Fruit fly (Drosophila melanogaster) whole organism, embryonic: ENCODE measurements around the gene dbe.

ENCODE experiments used
- Adf1 ChIP-seq: fragments of 200-800 bp; sonication (Bioruptor generic); IDR thresholded peaks from 2 replicates; pipeline ENCODE4 v1.3.6; 2022; ENCODE audit warnings: missing biosample characterization, missing genetic modification characterization
- CG10543 ChIP-seq: fragments of 200-800 bp; sonication (Bioruptor generic); optimal IDR thresholded peaks from 3 replicates; lab custom pipeline; 2017; ENCODE audit warnings: missing biosample characterization, mild to moderate bottlenecking, missing genetic modification characterization, moderate library complexity
- CG10959 ChIP-seq: fragments of 200-800 bp; sonication (Bioruptor generic); IDR thresholded peaks from 2 replicates; pipeline ENCODE4 v1.3.6; 2022; ENCODE audit warnings: missing biosample characterization, missing genetic modification characterization
- CG11093 ChIP-seq: fragments of 200-800 bp; sonication (Bioruptor generic); IDR thresholded peaks from 3 replicates; pipeline ENCODE4 v1.3.6; 2022; ENCODE audit warnings: missing biosample characterization, missing genetic modification characterization
- CG11723 ChIP-seq: fragments of 200-800 bp; sonication (Bioruptor generic); optimal IDR thresholded peaks from 2 replicates; lab custom pipeline; 2017; ENCODE audit warnings: missing biosample characterization, mild to moderate bottlenecking, missing genetic modification characterization
- CG12104 ChIP-seq: fragments of 200-800 bp; sonication (Bioruptor generic); optimal IDR thresholded peaks from 3 replicates; lab custom pipeline; 2016; ENCODE audit warnings: missing biosample characterization, missing genetic modification characterization
- CG12659 ChIP-seq: fragments of 200-800 bp; sonication (Bioruptor generic); optimal IDR thresholded peaks from 3 replicates; lab custom pipeline; 2017; ENCODE audit warnings: mild to moderate bottlenecking, missing biosample characterization, missing genetic modification reagents, missing genetic modification characterization
- CG13287 ChIP-seq: fragments of 200-800 bp; sonication (Bioruptor generic); IDR thresholded peaks from 2 replicates; pipeline ENCODE4 v1.3.6; 2022; ENCODE audit warnings: missing biosample characterization, missing genetic modification characterization; ENCODE audit not compliant: partially characterized antibody
- CG1603 ChIP-seq: fragments of 200-800 bp; sonication (Bioruptor generic); optimal IDR thresholded peaks from 2 replicates; lab custom pipeline; 2019; ENCODE audit warnings: missing biosample characterization, mild to moderate bottlenecking, missing genetic modification characterization, moderate library complexity
- CG2712 ChIP-seq: fragments of 200-800 bp; optimal IDR thresholded peaks from 3 replicates; lab custom pipeline; 2019; ENCODE audit warnings: missing biosample characterization, mild to moderate bottlenecking, missing genetic modification characterization, moderate library complexity
- CG32767 ChIP-seq: fragments of 200-800 bp; sonication (Bioruptor generic); IDR thresholded peaks from 2 replicates; pipeline ENCODE4 v1.3.6; 2022; ENCODE audit warnings: missing biosample characterization, missing genetic modification characterization
- CG3995 ChIP-seq: fragments of 200-800 bp; sonication (Bioruptor generic); optimal IDR thresholded peaks from 3 replicates; lab custom pipeline; 2016; ENCODE audit warnings: missing biosample characterization, missing genetic modification characterization
- CG42726 ChIP-seq: fragments of 200-800 bp; sonication (Bioruptor generic); IDR thresholded peaks from 2 replicates; pipeline ENCODE4 v1.3.6; 2022; ENCODE audit warnings: missing biosample characterization, missing genetic modification characterization; ENCODE audit not compliant: partially characterized antibody
- CG4360 ChIP-seq: fragments of 200-800 bp; sonication (Bioruptor generic); IDR thresholded peaks from 2 replicates; pipeline ENCODE4 v1.3.6; 2022; ENCODE audit warnings: missing biosample characterization, missing genetic modification characterization
- CG6272 ChIP-seq: fragments of 200-800 bp; sonication (Bioruptor generic); IDR thresholded peaks from 2 replicates; pipeline ENCODE4 v1.3.6; 2022; ENCODE audit warnings: missing biosample characterization, missing genetic modification characterization
- CG8388 ChIP-seq: fragments of 200-800 bp; sonication (Bioruptor generic); optimal IDR thresholded peaks from 2 replicates; lab custom pipeline; 2019; ENCODE audit warnings: missing biosample characterization, mild to moderate bottlenecking, missing genetic modification characterization, moderate library complexity
- Dref ChIP-seq: fragments of 200-800 bp; sonication (Bioruptor generic); IDR thresholded peaks from 2 replicates; pipeline ENCODE4 v1.3.6; 2022; ENCODE audit warnings: missing biosample characterization, missing genetic modification characterization
- ERR ChIP-seq: fragments of 200-800 bp; sonication (Bioruptor generic); optimal IDR thresholded peaks from 2 replicates; lab custom pipeline; 2016; ENCODE audit warnings: missing biosample characterization, missing genetic modification characterization
- Ets65A ChIP-seq: fragments of 200-800 bp; sonication (Bioruptor generic); peaks from one replicate; lab custom pipeline; 2016; ENCODE audit warnings: missing biosample characterization, missing genetic modification characterization
- Hr51 ChIP-seq, 2 experiments: fragments of 200-800 bp; sonication (Bioruptor generic); optimal IDR thresholded peaks; 2 replicates in 1 of 2; 3 replicates in 1 of 2; lab custom pipeline; 2016 to 2018; ENCODE audit warnings: missing biosample characterization in 2 of 2, missing genetic modification characterization in 2 of 2, mild to moderate bottlenecking in 1 of 2, moderate library complexity in 1 of 2
- Hsf ChIP-seq: fragments of 200-800 bp; sonication (Bioruptor generic); optimal IDR thresholded peaks from 3 replicates; lab custom pipeline; 2016; ENCODE audit warnings: missing biosample characterization, missing genetic modification characterization
- Mrtf ChIP-seq: fragments of 200-800 bp; sonication (Bioruptor generic); IDR thresholded peaks from 3 replicates; pipeline ENCODE4 v1.3.6; 2022; ENCODE audit warnings: missing biosample characterization, missing genetic modification characterization
- Opbp ChIP-seq: fragments of 200-800 bp; sonication (Bioruptor generic); IDR thresholded peaks from 3 replicates; pipeline ENCODE4 v1.3.6; 2022; ENCODE audit warnings: missing biosample characterization, missing genetic modification characterization; ENCODE audit not compliant: partially characterized antibody
- Rx ChIP-seq: fragments of 200-800 bp; sonication (Bioruptor generic); IDR thresholded peaks from 2 replicates; pipeline ENCODE4 v1.3.6; 2022; ENCODE audit warnings: missing biosample characterization, missing genetic modification characterization
- Sin3A ChIP-seq: fragments of >200 bp; optimal IDR thresholded peaks from 2 replicates; lab custom pipeline; 2018
- Stat92E ChIP-seq, 3 experiments: fragments of >200 bp in 2 of 3; fragments of 200-800 bp in 1 of 3; sonication (Bioruptor generic) in 1 of 3; optimal IDR thresholded peaks; 2 replicates each; lab custom pipeline; 2017 to 2019; ENCODE audit warnings: missing biosample characterization in 3 of 3, missing genetic modification characterization in 3 of 3, mild to moderate bottlenecking in 1 of 3, moderate library complexity in 1 of 3
- Usf ChIP-seq: fragments of 200-800 bp; sonication (Bioruptor generic); optimal IDR thresholded peaks from 2 replicates; lab custom pipeline; 2017; ENCODE audit warnings: missing genotype, missing biosample characterization, missing genetic modification characterization
- Xbp1 ChIP-seq: fragments of 200-800 bp; sonication (Bioruptor generic); optimal IDR thresholded peaks from 3 replicates; lab custom pipeline; 2016; ENCODE audit warnings: missing biosample characterization, mild to moderate bottlenecking, missing genetic modification characterization
- caup ChIP-seq: fragments of 200-800 bp; sonication (Bioruptor generic); optimal IDR thresholded peaks from 3 replicates; lab custom pipeline; 2017; ENCODE audit warnings: missing biosample characterization, mild to moderate bottlenecking, missing genetic modification characterization, moderate library complexity; ENCODE audit not compliant: severe bottlenecking
- disco-r ChIP-seq: fragments of 200-800 bp; sonication (Bioruptor generic); optimal IDR thresholded peaks from 2 replicates; lab custom pipeline; 2016; ENCODE audit warnings: missing biosample characterization, missing genetic modification characterization
- dmrt11E ChIP-seq: fragments of 200-800 bp; sonication (Bioruptor generic); optimal IDR thresholded peaks from 3 replicates; lab custom pipeline; 2018; ENCODE audit warnings: missing biosample characterization, mild to moderate bottlenecking, missing genetic modification characterization, moderate library complexity
- esg ChIP-seq: fragments of 200-800 bp; sonication (Bioruptor generic); conservative IDR thresholded peaks from 2 replicates; pipeline ENCODE4 v1.3.6; 2022; ENCODE audit warnings: missing biosample characterization, missing genetic modification characterization
- gem ChIP-seq: fragments of 200-800 bp; sonication (Bioruptor generic); optimal IDR thresholded peaks from 2 replicates; lab custom pipeline; 2019; ENCODE audit warnings: missing biosample characterization, mild to moderate bottlenecking, missing genetic modification characterization, moderate library complexity
- ham ChIP-seq: fragments of 200-800 bp; sonication (Bioruptor generic); IDR thresholded peaks from 2 replicates; pipeline ENCODE4 v1.3.6; 2022; ENCODE audit warnings: missing biosample characterization, missing genetic modification characterization
- her ChIP-seq: fragments of 200-800 bp; sonication (Bioruptor generic); optimal IDR thresholded peaks from 2 replicates; lab custom pipeline; 2016; ENCODE audit warnings: missing biosample characterization, missing genetic modification characterization
- insv ChIP-seq, 2 experiments: fragments of 200-800 bp; sonication (Bioruptor generic); optimal IDR thresholded peaks; 3 replicates each; lab custom pipeline; 2016 to 2018; ENCODE audit warnings: missing biosample characterization in 2 of 2, missing genetic modification characterization in 2 of 2
- klu ChIP-seq: fragments of 200-800 bp; sonication (Bioruptor generic); IDR thresholded peaks from 2 replicates; pipeline ENCODE4 v1.3.6; 2022; ENCODE audit warnings: missing biosample characterization, missing genetic modification characterization
- kni ChIP-seq: fragments of 200-800 bp; sonication (Bioruptor generic); optimal IDR thresholded peaks from 3 replicates; lab custom pipeline; 2017; ENCODE audit warnings: mild to moderate bottlenecking, missing biosample characterization, missing genetic modification reagents, missing genetic modification characterization
- lmd ChIP-seq: fragments of 200-800 bp; sonication (Bioruptor generic); IDR thresholded peaks from 2 replicates; pipeline ENCODE4 v1.3.6; 2022; ENCODE audit warnings: missing biosample characterization, missing genetic modification characterization
- nau ChIP-seq: fragments of 200-800 bp; sonication (Bioruptor generic); optimal IDR thresholded peaks from 3 replicates; lab custom pipeline; 2017; ENCODE audit warnings: missing biosample characterization, mild to moderate bottlenecking, missing genetic modification characterization, missing genetic modification reagents
- otp ChIP-seq: fragments of 200-800 bp; sonication (Bioruptor generic); IDR thresholded peaks from 3 replicates; pipeline ENCODE4, ENCODE4 v1.3.6; 2022; ENCODE audit warnings: missing biosample characterization, missing genetic modification characterization
- sc ChIP-seq, 3 experiments: fragments of >200 bp in 2 of 3; fragments of 200-800 bp in 1 of 3; sonication (Bioruptor generic) in 1 of 3; optimal IDR thresholded peaks; 2 replicates in 2 of 3; 3 replicates in 1 of 3; lab custom pipeline; 2017; ENCODE audit warnings: mild to moderate bottlenecking in 1 of 3, missing biosample characterization in 1 of 3, missing genetic modification characterization in 1 of 3, missing genetic modification reagents in 1 of 3
- schlank ChIP-seq: fragments of 200-800 bp; sonication (Bioruptor generic); optimal IDR thresholded peaks from 2 replicates; lab custom pipeline; 2018; ENCODE audit warnings: missing biosample characterization, mild to moderate bottlenecking, missing genetic modification characterization
- sima ChIP-seq: fragments of 200-800 bp; sonication (Bioruptor generic); optimal IDR thresholded peaks from 2 replicates; lab custom pipeline; 2016; ENCODE audit warnings: missing biosample characterization, missing genetic modification characterization
- stwl ChIP-seq: fragments of 200-800 bp; sonication (Bioruptor generic); optimal IDR thresholded peaks from 3 replicates; lab custom pipeline; 2018; ENCODE audit warnings: missing biosample characterization, mild to moderate bottlenecking, missing genetic modification characterization, moderate library complexity
- vnd ChIP-seq: fragments of 200-800 bp; sonication (Bioruptor generic); IDR thresholded peaks from 3 replicates; pipeline ENCODE4 v1.3.6; 2022; ENCODE audit warnings: missing biosample characterization, missing genetic modification characterization; ENCODE audit not compliant: partially characterized antibody
- vvl ChIP-seq: fragments of 200-800 bp; sonication (Bioruptor generic); IDR thresholded peaks from 2 replicates; pipeline ENCODE4 v1.3.6; 2022; ENCODE audit warnings: missing biosample characterization, missing genetic modification characterization
- wek ChIP-seq: fragments of 200-800 bp; sonication (Bioruptor generic); optimal IDR thresholded peaks from 3 replicates; lab custom pipeline; 2018; ENCODE audit warnings: missing biosample characterization, mild to moderate bottlenecking, missing genetic modification characterization, moderate library complexity

The dbe gene

dm6 chr2L:866950-867744, 2.5 kb downstream of the dbe start:
- TF ChIP-seq insv (GFP tag; optimal IDR thresholded peaks at IDR 0.05; lab: Kevin White, UChicago) (peak in 1 of 2 experiments; percentile 18), otp (peak; percentile 93), Dref (no peak), CG11093 (GFP tag; lab: Robert Waterston, UW) (peak; percentile 94), Sin3A (lab: Kevin White, UChicago) (no peak), sc (optimal IDR thresholded peaks at IDR 0.05; lab: Kevin White, UChicago) (no peak), sc (GFP tag; optimal IDR thresholded peaks at IDR 0.05; lab: Kevin White, UChicago) (peak; percentile 75), klu (peak; percentile 88), Rx (GFP tag; lab: Robert Waterston, UW) (peak; percentile 90), CG13287 (GFP tag; lab: Robert Waterston, UW) (peak; percentile 12; the same call in 1 of the 2 replicates), CG42726 (peak; percentile 39; the same call in 1 of the 2 replicates), Opbp (GFP tag; lab: Robert Waterston, UW) (peak; percentile 55; the same call in 2 of the 3 replicates), Xbp1 (GFP tag; lab: Kevin White, UChicago) (peak; percentile 94), ERR (GFP tag; lab: Kevin White, UChicago) (peak; percentile 85), ham (GFP tag; lab: Robert Waterston, UW) (peak; percentile 76; the same call in 1 of the 2 replicates), vvl (peak; percentile 98), Ets65A (GFP tag; lab: Kevin White, UChicago) (peak; percentile 99), stwl (tag; lab: Kevin White, UChicago) (no peak), disco-r (GFP tag; lab: Kevin White, UChicago) (peak; percentile 84), CG10543 (peak; percentile 85), CG3995 (GFP tag; lab: Kevin White, UChicago) (peak; percentile 37), CG32767 (GFP tag; lab: Robert Waterston, UW) (peak; percentile 92), CG6272 (GFP tag; lab: Robert Waterston, UW) (peak; percentile 94), schlank (tag; lab: Kevin White, UChicago) (peak; percentile 90), vnd (GFP tag; lab: Robert Waterston, UW) (no peak), lmd (GFP tag; lab: Robert Waterston, UW) (peak; percentile 95), gem (tag; lab: Kevin White, UChicago) (peak; percentile 95), CG11723 (GFP tag; lab: Kevin White, UChicago) (peak; percentile 80), nau (GFP tag; lab: Kevin White, UChicago) (peak; percentile 74), Usf (GFP tag; lab: Kevin White, UChicago) (peak; percentile 79), esg (peak; percentile 92), sima (GFP tag; lab: Kevin White, UChicago) (peak; percentile 75), her (GFP tag; lab: Kevin White, UChicago) (peak; percentile 82), wek (GFP tag; lab: Kevin White, UChicago) (peak; percentile 82), Mrtf (GFP tag; lab: Robert Waterston, UW) (peak; percentile 95), Hr51 (GFP tag; optimal IDR thresholded peaks at IDR 0.05; lab: Kevin White, UChicago) (peak; percentile 87 to 93), CG10959 (peak; percentile 91), CG12659 (GFP tag; lab: Kevin White, UChicago) (peak; percentile 94), Adf1 (GFP tag; lab: Robert Waterston, UW) (peak; percentile 67), CG4360 (peak; percentile 64), CG8388 (peak; percentile 88), Stat92E (GFP tag; optimal IDR thresholded peaks at IDR 0.05; lab: Kevin White, UChicago) (peak in 1 of 3 experiments; percentile 66), CG1603 (tag; lab: Kevin White, UChicago) (peak; percentile 94), kni (peak; percentile 88), Hsf (GFP tag; lab: Kevin White, UChicago) (peak; percentile 92), CG2712 (tag; lab: Kevin White, UChicago) (peak; percentile 90), caup (GFP tag; lab: Kevin White, UChicago) (peak; percentile 93), CG12104 (GFP tag; lab: Kevin White, UChicago) (peak; percentile 87), dmrt11E (tag; lab: Kevin White, UChicago) (peak; percentile 87)
